Worm (Caenorhabditis elegans): ENCODE results near the gene ins-7.
"Not testable (repeated sequence)": the region's sequence is repeated elsewhere in the genome, so short reads cannot be mapped to it uniquely, and the experiment has no call there.

The ins-7 gene

DNA sequence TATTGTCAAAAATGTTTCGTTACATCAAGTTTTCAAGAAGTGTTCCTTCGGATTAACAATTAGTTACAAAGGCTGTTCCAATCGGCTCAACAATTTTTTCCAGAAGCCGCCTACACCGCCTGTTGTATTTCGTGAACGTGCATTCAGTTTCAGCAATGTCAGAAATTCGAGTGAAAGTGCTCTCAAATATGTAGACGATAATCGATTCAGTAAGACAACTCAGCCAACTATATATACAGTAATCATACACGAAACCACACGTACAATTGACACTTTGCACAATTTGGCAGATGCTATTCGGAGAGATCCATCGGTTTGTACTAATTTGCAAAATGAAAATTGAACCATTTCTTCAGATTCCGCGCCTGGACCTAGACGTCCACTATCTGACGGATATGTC lies 13.9 kb upstream of the ins-7 start:
- TF ChIP-seq lin-14 (GFP tag; optimal IDR thresholded peaks at IDR 0.05) (no peak), ceh-90 (tag; optimal IDR thresholded peaks at IDR 0.05) (no peak), dsc-1 (tag; optimal IDR thresholded peaks at IDR 0.05) (no peak), zag-1 (tag; optimal IDR thresholded peaks at IDR 0.05) (no peak), lin-39 (tag; optimal IDR thresholded peaks at IDR 0.05) (no peak)

- TF ChIP-seq hlh-4 (tag; optimal IDR thresholded peaks at IDR 0.05) = no peak
- no peak for TF ChIP-seq fkh-4 (tag; optimal IDR thresholded peaks at IDR 0.05; ENCODE audit: borderline replicate concordance)
- TF ChIP-seq egl-13 (tag; optimal IDR thresholded peaks at IDR 0.05) = no peak
- no peak for TF ChIP-seq nhr-85 (tag)
- no peak for TF ChIP-seq nhr-71 (tag; optimal IDR thresholded peaks at IDR 0.05)
- no peak for TF ChIP-seq C16A3.4 (tag; optimal IDR thresholded peaks at IDR 0.05)
- no peak for TF ChIP-seq lin-15B (tag; optimal IDR thresholded peaks at IDR 0.05)
- no peak for TF ChIP-seq tlp-1 (tag; optimal IDR thresholded peaks at IDR 0.05)
- TF ChIP-seq jun-1 (tag; optimal IDR thresholded peaks at IDR 0.05) = no peak
- TF ChIP-seq elt-2 (tag; optimal IDR thresholded peaks at IDR 0.05) = no peak
- no peak for TF ChIP-seq isw-1 (GFP tag; IDR thresholded peaks at IDR 0.05)
- no peak for TF ChIP-seq unc-86 (tag; optimal IDR thresholded peaks at IDR 0.05)
- no peak for TF ChIP-seq ceh-82 (tag; optimal IDR thresholded peaks at IDR 0.05)
- TF ChIP-seq nhr-90 (tag; optimal IDR thresholded peaks at IDR 0.05; ENCODE audit: poor library complexity) = no peak
- no peak for TF ChIP-seq ets-5 (GFP tag; IDR thresholded peaks at IDR 0.05)
- TF ChIP-seq lin-14 (GFP tag; optimal IDR thresholded peaks at IDR 0.05) = no peak
- TF ChIP-seq hpl-2 (GFP tag; optimal IDR thresholded peaks at IDR 0.05) = no peak
- TF ChIP-seq nhr-20 (tag; optimal IDR thresholded peaks at IDR 0.05) = no peak
Measured at ce11 chrIV:9692874-9693273, 10.2 kb upstream of the ins-7 start, which contains the start of gene twk-9. twk-9 (plus strand) TSS chrIV:9693174.

ce11 chrIV:9690644-9691043 lies 8.0 kb upstream of the ins-7 start, which contains the start of gene sdz-36:
sdz-36 (plus strand) TSS chrIV:9690944.
- TF ChIP-seq mep-1 (tag; optimal IDR thresholded peaks at IDR 0.05) (no peak), dsc-1 (tag; optimal IDR thresholded peaks at IDR 0.05) (no peak), nhr-85 (tag) (no peak), isw-1 (GFP tag; IDR thresholded peaks at IDR 0.05) (no peak), lsy-2 (tag; optimal IDR thresholded peaks at IDR 0.05) (no peak), nhr-20 (tag; optimal IDR thresholded peaks at IDR 0.05) (no peak), unc-98 (GFP tag; IDR thresholded peaks at IDR 0.05) (no peak), swsn-7 (tag; optimal IDR thresholded peaks at IDR 0.05) (no peak), hlh-4 (tag; optimal IDR thresholded peaks at IDR 0.05) (no peak), skn-1 (tag; optimal IDR thresholded peaks at IDR 0.05) (no peak), C16A3.4 (tag; optimal IDR thresholded peaks at IDR 0.05) (no peak), lin-15B (tag; optimal IDR thresholded peaks at IDR 0.05) (no peak), lin-35 (GFP tag; optimal IDR thresholded peaks at IDR 0.05) (no peak)

DNA sequence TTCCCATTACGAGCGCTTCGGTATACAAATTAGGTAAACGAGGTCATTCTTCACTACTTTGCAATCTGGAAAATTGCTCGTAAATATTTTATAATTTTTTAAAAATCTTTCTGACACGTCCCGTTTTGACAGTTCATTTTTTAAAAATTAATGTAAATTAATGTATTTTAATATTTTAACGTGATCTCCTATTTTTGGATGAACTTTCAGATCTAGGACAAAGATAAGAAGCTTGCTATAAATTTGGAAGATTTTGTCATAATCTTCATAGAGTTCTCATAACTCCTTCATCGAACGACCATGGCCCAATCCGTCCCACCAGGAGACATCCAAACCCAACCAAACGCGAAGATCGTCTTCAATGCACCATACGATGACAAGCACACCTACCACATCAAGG lies 6.1 kb upstream of the ins-7 start, which contains the start of gene msp-76:
TSS of gene msp-76 (plus strand) at position 301 of the 400 bp plus-strand sequence.
- TF ChIP-seq nhr-28 (tag; optimal IDR thresholded peaks at IDR 0.05); sox-4 (tag; optimal IDR thresholded peaks at IDR 0.05); lin-14 (GFP tag; optimal IDR thresholded peaks at IDR 0.05): not testable (repeated sequence)

DNA sequence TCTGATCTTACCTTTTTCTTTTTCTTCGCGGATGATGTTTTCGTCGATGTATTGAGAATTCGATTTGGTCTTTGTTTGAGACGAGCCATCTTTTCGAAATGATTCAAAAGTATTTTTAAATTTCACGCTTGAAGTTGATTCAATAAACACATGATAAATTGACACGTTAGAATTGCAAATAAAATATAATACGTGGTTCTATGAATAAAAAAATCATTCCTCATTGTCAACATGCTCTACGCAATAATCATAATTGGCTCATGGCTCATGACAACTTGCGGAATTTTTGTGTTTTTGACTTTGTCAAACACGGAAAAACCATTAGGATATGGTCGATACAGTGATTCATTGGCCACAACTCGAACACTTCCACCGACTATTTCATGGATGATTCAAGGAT lies 788 bp upstream of the ins-7 start, which contains the start of the genes htas-1 and ZK1251.3:
TSS of gene htas-1 (minus strand) at position 101 of the 400 bp plus-strand sequence.
TSS of gene ZK1251.3 (plus strand) at position 226 of the 400 bp plus-strand sequence.
- no peak for TF ChIP-seq efl-1 (optimal IDR thresholded peaks at IDR 0.05)
- TF ChIP-seq efl-1 (GFP tag; optimal IDR thresholded peaks at IDR 0.05 in 1 of 2) = peak in 1 of 2 experiments; percentile 87
- no peak for TF ChIP-seq nhr-47 (tag; optimal IDR thresholded peaks at IDR 0.05)

DNA sequence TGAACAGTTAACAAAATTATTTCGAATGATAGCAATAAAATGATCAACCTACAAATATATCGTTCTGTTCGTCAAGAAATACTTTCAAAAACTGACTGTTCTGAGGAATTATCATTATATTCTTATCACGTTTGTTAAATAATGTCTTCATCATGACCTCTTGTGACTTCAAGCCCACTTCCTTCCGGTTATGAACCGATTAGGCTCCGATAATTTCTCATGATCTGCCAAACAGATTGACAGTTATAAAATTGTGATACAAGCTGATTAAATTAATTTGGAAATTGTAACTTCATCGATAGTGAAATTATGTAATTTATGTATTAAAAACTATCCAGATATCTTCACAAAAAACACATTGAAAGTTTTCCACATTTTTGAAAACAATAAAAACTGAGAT lies 1.8 kb downstream of the ins-7 start, which contains the start of gene ins-8:
TSS of gene ins-8 (minus strand) at position 101 of the 400 bp plus-strand sequence.
- no peak for TF ChIP-seq hlh-17 (GFP tag; optimal IDR thresholded peaks at IDR 0.05; ENCODE audit: borderline replicate concordance)
- no peak for TF ChIP-seq sup-37 (GFP tag; optimal IDR thresholded peaks at IDR 0.05)
- TF ChIP-seq nhr-85 (tag) = no peak
- TF ChIP-seq nhr-71 (tag; optimal IDR thresholded peaks at IDR 0.05) = no peak
- TF ChIP-seq ceh-88 (GFP tag; IDR thresholded peaks at IDR 0.05) = no peak
- TF ChIP-seq unc-86 (tag; optimal IDR thresholded peaks at IDR 0.05) = no peak
- no peak for TF ChIP-seq nhr-19 (GFP tag; conservative IDR thresholded peaks at IDR 0.05)
- no peak for TF ChIP-seq Y116A8C.19 (tag; optimal IDR thresholded peaks at IDR 0.05; ENCODE audit: borderline replicate concordance)
- no peak for TF ChIP-seq rnt-1 (tag; optimal IDR thresholded peaks at IDR 0.05)
